Worm (Caenorhabditis elegans) whole organism, L1 larva: Measurements from ENCODE around the gene srr-10.

Source experiments
- ceh-8 ChIP-seq: fragments of 200-800 bp; sonication (Bioruptor generic); optimal IDR thresholded peaks from 2 replicates; lab custom pipeline; 2018; ENCODE audit warnings: mild to moderate bottlenecking, missing genetic modification characterization, moderate library complexity, missing compliant biosample characterization
- fos-1 ChIP-seq: fragments of 150-350 bp; optimal IDR thresholded peaks from 2 replicates; lab custom pipeline; 2014; ENCODE audit warnings: missing biosample characterization, missing genetic modification characterization
- lin-13 ChIP-seq: fragments of 150-350 bp; optimal IDR thresholded peaks from 2 replicates; lab custom pipeline; 2014; ENCODE audit warnings: missing biosample characterization, missing genetic modification reagents, missing genetic modification characterization
- lin-39 ChIP-seq: fragments of 150-350 bp; optimal IDR thresholded peaks from 2 replicates; lab custom pipeline; 2014; ENCODE audit warnings: missing biosample characterization, missing genetic modification reagents, missing genetic modification characterization
- nhr-76 ChIP-seq: sonication (generic microtip); optimal IDR thresholded peaks from 2 replicates; lab custom pipeline; 2017; ENCODE audit warnings: missing biosample characterization, missing genetic modification characterization
- nhr-77 ChIP-seq: fragments of 150-350 bp; optimal IDR thresholded peaks from 2 replicates; lab custom pipeline; 2014; ENCODE audit warnings: missing biosample characterization, missing genetic modification characterization
- nhr-85 ChIP-seq: sonication (generic microtip); peaks from one replicate; lab custom pipeline; 2016; ENCODE audit warnings: missing genetic modification characterization, inconsistent platforms, missing compliant biosample characterization

DNA sequence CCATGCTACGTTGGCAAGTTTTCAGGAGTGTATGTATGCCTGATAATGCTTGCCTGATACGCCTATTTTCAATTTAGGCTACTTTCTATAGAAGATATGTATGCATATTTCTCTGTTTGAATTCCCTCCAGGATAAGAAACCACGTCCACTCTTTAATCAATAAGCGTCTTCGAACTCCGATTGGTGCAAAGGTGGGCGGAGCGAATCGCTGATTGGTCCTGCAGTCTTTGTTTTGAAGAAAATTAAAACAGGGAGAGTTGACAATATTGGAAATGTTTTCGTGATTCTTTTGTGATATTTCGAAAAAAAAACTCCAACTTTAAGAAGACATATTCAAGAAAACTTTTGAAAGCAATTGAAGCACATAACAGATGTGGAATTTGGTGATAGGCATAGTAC is 26.5 kb downstream of the srr-10 start:
- TF ChIP-seq nhr-85 (tag; lab: Kevin White, UChicago): no peak
- TF ChIP-seq lin-39 (tag; lab: Kevin White, UChicago): no peak
- TF ChIP-seq lin-13 (GFP tag; lab: Kevin White, UChicago): no peak
- no peak for TF ChIP-seq fos-1 (tag; lab: Kevin White, UChicago)
- TF ChIP-seq nhr-76: no peak
- no peak for TF ChIP-seq ceh-8 (GFP tag; lab: Kevin White, UChicago)
- TF ChIP-seq nhr-77 (tag; lab: Kevin White, UChicago): no peak
